Worm (Caenorhabditis elegans): Measurements from ENCODE around the gene ZK355.3.

ZK355.3 gene

ce11 chrII:2929846-2930245 is 2.4 kb upstream of the ZK355.3 start:
- no peak for TF ChIP-seq ets-7 (tag; optimal IDR thresholded peaks at IDR 0.05)
- TF ChIP-seq B0310.2 (tag; optimal IDR thresholded peaks at IDR 0.05), result no peak
- TF ChIP-seq pes-1 (GFP tag; IDR thresholded peaks at IDR 0.05), result no peak; the same call in 1 of the 2 replicates
- TF ChIP-seq tra-4 (tag; optimal IDR thresholded peaks at IDR 0.05), result no peak
- TF ChIP-seq tbx-37 (GFP tag; conservative IDR thresholded peaks at IDR 0.05), result no peak
- no peak for TF ChIP-seq scrt-1 (GFP tag; IDR thresholded peaks at IDR 0.05)
- TF ChIP-seq tbx-11 (GFP tag; IDR thresholded peaks at IDR 0.05), result no peak
- no peak for TF ChIP-seq ceh-13 (GFP tag; optimal IDR thresholded peaks at IDR 0.05)
- TF ChIP-seq ama-1 (optimal IDR thresholded peaks at IDR 0.05), result no peak

ce11 chrII:2925806-2926558 is 1.5 kb downstream of the ZK355.3 start:
- TF ChIP-seq tbx-37 (GFP tag; conservative IDR thresholded peaks at IDR 0.05) (no peak), pes-1 (GFP tag; IDR thresholded peaks at IDR 0.05) (no peak), flt-1 (GFP tag; IDR thresholded peaks at IDR 0.05) (no peak), scrt-1 (GFP tag; IDR thresholded peaks at IDR 0.05) (no peak), ama-1 (optimal IDR thresholded peaks at IDR 0.05) (no peak), hnd-1 (tag; optimal IDR thresholded peaks at IDR 0.05) (no peak)

- TF ChIP-seq ama-1 (optimal IDR thresholded peaks at IDR 0.05) (no peak), hnd-1 (tag; optimal IDR thresholded peaks at IDR 0.05) (no peak), hmbx-1 (tag; optimal IDR thresholded peaks at IDR 0.05) (no peak), B0310.2 (tag; optimal IDR thresholded peaks at IDR 0.05) (no peak), tbx-37 (GFP tag; conservative IDR thresholded peaks at IDR 0.05) (no peak)
These were observed 2.4 kb downstream of the ZK355.3 start for ce11 chrII:2925032-2925431.

- TF ChIP-seq ceh-36 (tag; optimal IDR thresholded peaks at IDR 0.05) (peak; percentile 15), tra-4 (tag; optimal IDR thresholded peaks at IDR 0.05) (no peak)
These were observed 3.8 kb downstream of the ZK355.3 start, which contains the start of gene ZK355.2 for ce11 chrII:2923617-2924016. TSS of gene ZK355.2 (plus strand) at chrII:2923917.

- no peak for TF ChIP-seq F13C5.2 (tag; optimal IDR thresholded peaks at IDR 0.05)
- TF ChIP-seq hnd-1 (tag; optimal IDR thresholded peaks at IDR 0.05), result no peak
- no peak for TF ChIP-seq ets-7 (tag; optimal IDR thresholded peaks at IDR 0.05)
- TF ChIP-seq pes-1 (GFP tag; IDR thresholded peaks at IDR 0.05), result 0 out of 2 replicates have a peak, but pooled peaks have one; percentile 29
- TF ChIP-seq hmg-4 (GFP tag; optimal IDR thresholded peaks at IDR 0.05), result no peak
These were observed 4.7 kb downstream of the ZK355.3 start for ce11 chrII:2922782-2923181.

ce11 chrII:2922359-2922758 is 5.1 kb downstream of the ZK355.3 start:
- TF ChIP-seq ceh-36 (tag; optimal IDR thresholded peaks at IDR 0.05) (no peak), ceh-13 (GFP tag; optimal IDR thresholded peaks at IDR 0.05) (no peak), sea-1 (GFP tag; conservative IDR thresholded peaks at IDR 0.05) (no peak), hmbx-1 (tag; optimal IDR thresholded peaks at IDR 0.05) (no peak), scrt-1 (GFP tag; IDR thresholded peaks at IDR 0.05) (no peak), ets-7 (tag; optimal IDR thresholded peaks at IDR 0.05) (no peak), tra-4 (tag; optimal IDR thresholded peaks at IDR 0.05) (no peak), tbx-37 (GFP tag; conservative IDR thresholded peaks at IDR 0.05) (no peak), flt-1 (GFP tag; IDR thresholded peaks at IDR 0.05) (no peak), aly-1 (tag; optimal IDR thresholded peaks at IDR 0.05) (no peak), B0310.2 (tag; optimal IDR thresholded peaks at IDR 0.05) (no peak), tbx-11 (GFP tag; IDR thresholded peaks at IDR 0.05) (no peak), hmg-4 (GFP tag; optimal IDR thresholded peaks at IDR 0.05) (no peak), ama-1 (optimal IDR thresholded peaks at IDR 0.05) (no peak), F13C5.2 (tag; optimal IDR thresholded peaks at IDR 0.05) (no peak), hnd-1 (tag; optimal IDR thresholded peaks at IDR 0.05) (no peak), pes-1 (GFP tag; IDR thresholded peaks at IDR 0.05) (no peak)

ce11 chrII:2921860-2922259 is 5.6 kb downstream of the ZK355.3 start:
- no peak for TF ChIP-seq B0310.2 (tag; optimal IDR thresholded peaks at IDR 0.05)
- no peak for TF ChIP-seq tbx-11 (GFP tag; IDR thresholded peaks at IDR 0.05)
- TF ChIP-seq ets-7 (tag; optimal IDR thresholded peaks at IDR 0.05), result no peak
- no peak for TF ChIP-seq ama-1 (optimal IDR thresholded peaks at IDR 0.05)
- no peak for TF ChIP-seq scrt-1 (GFP tag; IDR thresholded peaks at IDR 0.05)
- no peak for TF ChIP-seq pes-1 (GFP tag; IDR thresholded peaks at IDR 0.05)
- no peak for TF ChIP-seq tbx-37 (GFP tag; conservative IDR thresholded peaks at IDR 0.05)
- no peak for TF ChIP-seq F13C5.2 (tag; optimal IDR thresholded peaks at IDR 0.05)
- TF ChIP-seq hmg-4 (GFP tag; optimal IDR thresholded peaks at IDR 0.05), result no peak
- TF ChIP-seq ceh-36 (tag; optimal IDR thresholded peaks at IDR 0.05), result no peak
- TF ChIP-seq ceh-13 (GFP tag; optimal IDR thresholded peaks at IDR 0.05), result no peak
- no peak for TF ChIP-seq hnd-1 (tag; optimal IDR thresholded peaks at IDR 0.05)
- no peak for TF ChIP-seq tra-4 (tag; optimal IDR thresholded peaks at IDR 0.05)
- TF ChIP-seq hmbx-1 (tag; optimal IDR thresholded peaks at IDR 0.05), result no peak
- no peak for TF ChIP-seq flt-1 (GFP tag; IDR thresholded peaks at IDR 0.05)
- TF ChIP-seq sea-1 (GFP tag; conservative IDR thresholded peaks at IDR 0.05), result no peak
- no peak for TF ChIP-seq aly-1 (tag; optimal IDR thresholded peaks at IDR 0.05)

- no peak for TF ChIP-seq sea-1 (GFP tag; conservative IDR thresholded peaks at IDR 0.05)
- no peak for TF ChIP-seq ceh-13 (GFP tag; optimal IDR thresholded peaks at IDR 0.05)
- TF ChIP-seq pes-1 (GFP tag; IDR thresholded peaks at IDR 0.05), result no peak
- TF ChIP-seq scrt-1 (GFP tag; IDR thresholded peaks at IDR 0.05), result no peak
- no peak for TF ChIP-seq tra-4 (tag; optimal IDR thresholded peaks at IDR 0.05)
- no peak for TF ChIP-seq tbx-11 (GFP tag; IDR thresholded peaks at IDR 0.05)
- no peak for TF ChIP-seq flt-1 (GFP tag; IDR thresholded peaks at IDR 0.05)
- TF ChIP-seq tbx-37 (GFP tag; conservative IDR thresholded peaks at IDR 0.05), result no peak
- TF ChIP-seq hmg-4 (GFP tag; optimal IDR thresholded peaks at IDR 0.05), result no peak
- no peak for TF ChIP-seq hnd-1 (tag; optimal IDR thresholded peaks at IDR 0.05)
- no peak for TF ChIP-seq ets-7 (tag; optimal IDR thresholded peaks at IDR 0.05)
- no peak for TF ChIP-seq ceh-36 (tag; optimal IDR thresholded peaks at IDR 0.05)
- no peak for TF ChIP-seq aly-1 (tag; optimal IDR thresholded peaks at IDR 0.05)
- no peak for TF ChIP-seq B0310.2 (tag; optimal IDR thresholded peaks at IDR 0.05)
- no peak for TF ChIP-seq F13C5.2 (tag; optimal IDR thresholded peaks at IDR 0.05)
- TF ChIP-seq hmbx-1 (tag; optimal IDR thresholded peaks at IDR 0.05), result no peak
- no peak for TF ChIP-seq ama-1 (optimal IDR thresholded peaks at IDR 0.05)
These were observed 6.5 kb downstream of the ZK355.3 start for ce11 chrII:2920817-2921458.

Data from whole organism, early embryonic.